Worm (Caenorhabditis elegans) whole organism, late embryonic: ENCODE measurements around the gene F11A5.16.

Experiments
- F13H6.1 ChIP-seq: sonication (generic microtip); optimal IDR thresholded peaks from 2 replicates; lab custom pipeline; 2016; ENCODE audit warnings: missing genetic modification characterization, missing compliant biosample characterization
- ahr-1 ChIP-seq: sonication (generic microtip); optimal IDR thresholded peaks from 2 replicates; lab custom pipeline; 2016; ENCODE audit warnings: missing genetic modification characterization, missing compliant biosample characterization
- ama-1 ChIP-seq: fragments of 150-350 bp; optimal IDR thresholded peaks from 2 replicates; lab custom pipeline; 2014
- ceh-14 ChIP-seq: sonication (generic microtip); optimal IDR thresholded peaks from 2 replicates; lab custom pipeline; 2016; ENCODE audit warnings: missing genotype, missing genetic modification characterization, missing compliant biosample characterization
- ceh-18 ChIP-seq: sonication (generic microtip); optimal IDR thresholded peaks from 2 replicates; lab custom pipeline; 2016; ENCODE audit warnings: missing genetic modification characterization, missing compliant biosample characterization
- ceh-19 ChIP-seq: fragments of 200-800 bp; sonication (Bioruptor generic); optimal IDR thresholded peaks from 2 replicates; lab custom pipeline; 2018; ENCODE audit warnings: mild to moderate bottlenecking, missing genetic modification characterization, missing compliant biosample characterization
- ceh-2 ChIP-seq: sonication (generic microtip); optimal IDR thresholded peaks from 2 replicates; lab custom pipeline; 2016; ENCODE audit warnings: missing genotype, missing genetic modification characterization, missing compliant biosample characterization
- ceh-22 ChIP-seq: sonication (generic microtip); optimal IDR thresholded peaks from 2 replicates; lab custom pipeline; 2017; ENCODE audit warnings: missing biosample characterization, missing genetic modification characterization
- ceh-24 ChIP-seq: sonication (generic microtip); optimal IDR thresholded peaks from 2 replicates; lab custom pipeline; 2016; ENCODE audit warnings: mild to moderate bottlenecking, missing genetic modification characterization, missing compliant biosample characterization
- ceh-34 ChIP-seq: sonication (generic microtip); optimal IDR thresholded peaks from 2 replicates; lab custom pipeline; 2016; ENCODE audit warnings: mild to moderate bottlenecking, missing genetic modification characterization, missing compliant biosample characterization
- ceh-48 ChIP-seq: sonication (generic microtip); optimal IDR thresholded peaks from 2 replicates; lab custom pipeline; 2016; ENCODE audit warnings: missing genetic modification characterization, inconsistent platforms, missing compliant biosample characterization
- ceh-9 ChIP-seq: sonication (generic microtip); optimal IDR thresholded peaks from 2 replicates; lab custom pipeline; 2016; ENCODE audit warnings: mild to moderate bottlenecking, missing genetic modification characterization, inconsistent platforms, missing compliant biosample characterization
- che-1 ChIP-seq: sonication (generic microtip); optimal IDR thresholded peaks from 2 replicates; lab custom pipeline; 2016; ENCODE audit warnings: mild to moderate bottlenecking, missing genetic modification characterization, missing compliant biosample characterization
- elt-2 ChIP-seq: sonication (generic microtip); optimal IDR thresholded peaks from 2 replicates; lab custom pipeline; 2016; ENCODE audit warnings: missing genetic modification reagents, missing genetic modification characterization, missing compliant biosample characterization
- ets-4 ChIP-seq: sonication (generic microtip); optimal IDR thresholded peaks from 2 replicates; lab custom pipeline; 2016; ENCODE audit warnings: missing genetic modification characterization, missing compliant biosample characterization
- eyg-1 ChIP-seq: sonication (generic microtip); optimal IDR thresholded peaks from 2 replicates; lab custom pipeline; 2016; ENCODE audit warnings: missing genotype, missing genetic modification characterization, missing compliant biosample characterization
- fax-1 ChIP-seq: sonication (generic microtip); optimal IDR thresholded peaks from 2 replicates; lab custom pipeline; 2016; ENCODE audit warnings: missing genotype, missing genetic modification characterization, missing compliant biosample characterization
- fkh-10 ChIP-seq: fragments of 150-350 bp; optimal IDR thresholded peaks from 2 replicates; lab custom pipeline; 2014; ENCODE audit warnings: missing biosample characterization, missing genetic modification reagents, missing genetic modification characterization
- gmeb-2 ChIP-seq: sonication (generic microtip); optimal IDR thresholded peaks from 2 replicates; lab custom pipeline; 2016; ENCODE audit warnings: missing genetic modification characterization, inconsistent platforms, missing compliant biosample characterization
- hlh-13 ChIP-seq: fragments of 200-800 bp; sonication (Bioruptor generic); optimal IDR thresholded peaks from 2 replicates; lab custom pipeline; 2018; ENCODE audit warnings: mild to moderate bottlenecking, missing genetic modification characterization, missing compliant biosample characterization
- hlh-15 ChIP-seq: sonication (generic microtip); optimal IDR thresholded peaks from 2 replicates; lab custom pipeline; 2016; ENCODE audit warnings: missing genetic modification characterization, missing compliant biosample characterization
- hlh-30 ChIP-seq: sonication (generic microtip); optimal IDR thresholded peaks from 2 replicates; lab custom pipeline; 2017; ENCODE audit warnings: antibody characterized with exemption, missing genetic modification characterization, missing compliant biosample characterization; ENCODE audit not compliant: insufficient read depth
- hlh-6 ChIP-seq: sonication (generic microtip); optimal IDR thresholded peaks from 2 replicates; lab custom pipeline; 2016; ENCODE audit warnings: missing genotype, missing genetic modification characterization, missing compliant biosample characterization
- hlh-8 ChIP-seq: sonication (generic microtip); optimal IDR thresholded peaks from 2 replicates; lab custom pipeline; 2016; ENCODE audit warnings: missing genotype, missing genetic modification characterization, missing compliant biosample characterization
- lim-6 ChIP-seq: sonication (generic microtip); optimal IDR thresholded peaks from 2 replicates; lab custom pipeline; 2016; ENCODE audit warnings: missing genetic modification characterization, missing compliant biosample characterization
- lin-11 ChIP-seq: fragments of 200-800 bp; sonication (Bioruptor generic); optimal IDR thresholded peaks from 2 replicates; lab custom pipeline; 2018; ENCODE audit warnings: mild to moderate bottlenecking, missing genetic modification characterization, missing compliant biosample characterization
- nfya-1 ChIP-seq: sonication (generic microtip); optimal IDR thresholded peaks from 2 replicates; lab custom pipeline; 2017; ENCODE audit warnings: missing genetic modification characterization, mild to moderate bottlenecking, missing compliant biosample characterization, antibody characterized with exemption, moderate library complexity
- nhr-11 ChIP-seq: fragments of 150-350 bp; optimal IDR thresholded peaks from 2 replicates; lab custom pipeline; 2014; ENCODE audit warnings: missing biosample characterization, missing genetic modification characterization
- nhr-232 ChIP-seq: sonication (generic microtip); optimal IDR thresholded peaks from 2 replicates; lab custom pipeline; 2016; ENCODE audit warnings: missing genetic modification characterization, missing compliant biosample characterization
- pax-1 ChIP-seq: fragments of 150-350 bp; optimal IDR thresholded peaks from 2 replicates; lab custom pipeline; 2014; ENCODE audit warnings: missing biosample characterization, missing genetic modification characterization
- pqm-1 ChIP-seq: sonication (generic microtip); optimal IDR thresholded peaks from 2 replicates; lab custom pipeline; 2016; ENCODE audit warnings: missing genetic modification characterization, missing compliant biosample characterization
- ref-2 ChIP-seq: sonication (generic microtip); optimal IDR thresholded peaks from 2 replicates; lab custom pipeline; 2016; ENCODE audit warnings: missing genetic modification characterization, missing compliant biosample characterization
- rnt-1 ChIP-seq: sonication (generic microtip); optimal IDR thresholded peaks from 2 replicates; lab custom pipeline; 2016; ENCODE audit warnings: missing genetic modification characterization, missing compliant biosample characterization
- sox-2 ChIP-seq: fragments of 200-800 bp; sonication (Bioruptor generic); IDR thresholded peaks from 2 replicates; pipeline ENCODE4 v1.3.6; 2022; ENCODE audit warnings: missing genetic modification reagents, missing genetic modification characterization, missing compliant biosample characterization
- sox-4 ChIP-seq: sonication (generic microtip); optimal IDR thresholded peaks from 2 replicates; lab custom pipeline; 2017; ENCODE audit warnings: mild to moderate bottlenecking, missing genetic modification characterization, inconsistent platforms, missing compliant biosample characterization
- tbx-2 ChIP-seq: sonication (generic microtip); optimal IDR thresholded peaks from 2 replicates; lab custom pipeline; 2016; ENCODE audit warnings: missing genetic modification characterization, missing compliant biosample characterization
- tbx-7 ChIP-seq: sonication (generic microtip); optimal IDR thresholded peaks from 2 replicates; lab custom pipeline; 2016; ENCODE audit warnings: missing genotype, missing genetic modification characterization, missing compliant biosample characterization
- unc-3 ChIP-seq, 2 experiments: fragments of 200-800 bp in 1 of 2; sonication (Bioruptor generic) in 1 of 2; sonication (generic microtip) in 1 of 2; conservative IDR thresholded peaks in 1 of 2; optimal IDR thresholded peaks in 1 of 2; 2 replicates each; pipeline versions ENCODE4 v1.3.6 to Lab custom; 2016 to 2022; ENCODE audit warnings: missing compliant biosample characterization in 2 of 2, missing genetic modification characterization in 2 of 2, missing genetic modification reagents in 1 of 2
- unc-42 ChIP-seq: sonication (generic microtip); optimal IDR thresholded peaks from 2 replicates; lab custom pipeline; 2016; ENCODE audit warnings: missing genotype, missing genetic modification characterization, missing compliant biosample characterization
- unc-55 ChIP-seq: sonication (generic microtip); optimal IDR thresholded peaks from 2 replicates; lab custom pipeline; 2017; ENCODE audit warnings: missing biosample characterization, missing genetic modification reagents, missing genetic modification characterization
- unc-86 ChIP-seq: sonication (generic microtip); optimal IDR thresholded peaks from 2 replicates; lab custom pipeline; 2016; ENCODE audit warnings: missing genetic modification characterization, missing compliant biosample characterization

Gene F11A5.16

ce11 chrV:16192114-16192513, 18.6 kb upstream of the F11A5.16 start, which contains the start of gene srh-279:
Gene srh-279 (plus strand): TSS chrV:16192414.
- TF ChIP-seq F13H6.1 (tag; lab: Kevin White, UChicago), result no peak

- TF ChIP-seq hlh-13 (GFP tag; lab: Kevin White, UChicago) (no peak), ceh-18 (tag; lab: Kevin White, UChicago) (no peak), sox-2 (GFP tag; lab: Robert Waterston, UW) (no peak), ceh-19 (GFP tag; lab: Kevin White, UChicago) (no peak), lim-6 (tag; lab: Kevin White, UChicago) (no peak), ceh-2 (tag; lab: Kevin White, UChicago) (no peak), ceh-24 (tag; lab: Kevin White, UChicago) (no peak), ets-4 (no peak), ceh-48 (tag; lab: Kevin White, UChicago) (no peak), unc-55 (no peak), unc-3 (GFP tag; conservative IDR thresholded peaks at IDR 0.05; lab: Robert Waterston, UW) (no peak), unc-3 (tag; optimal IDR thresholded peaks at IDR 0.05; lab: Kevin White, UChicago) (no peak), fax-1 (tag; lab: Kevin White, UChicago) (no peak), ceh-14 (tag; lab: Kevin White, UChicago) (no peak), hlh-30 (tag; lab: Kevin White, UChicago) (no peak), hlh-15 (tag; lab: Kevin White, UChicago) (no peak), sox-4 (no peak), nhr-11 (tag; lab: Kevin White, UChicago) (no peak), pax-1 (tag; lab: Kevin White, UChicago) (no peak)
Measured at ce11 chrV:16194639-16195038, 16.1 kb upstream of the F11A5.16 start, which contains the start of gene rabr-4. Gene rabr-4 (plus strand): TSS chrV:16194939.

ce11 chrV:16195379-16195778, 15.4 kb upstream of the F11A5.16 start, which contains the start of gene rabr-3:
Gene rabr-3 (plus strand): TSS chrV:16195679.
- TF ChIP-seq lin-11 (tag; lab: Kevin White, UChicago), result no peak
- no peak for TF ChIP-seq ref-2 (tag; lab: Kevin White, UChicago)
- TF ChIP-seq ama-1 (lab: Kevin White, UChicago), result no peak
- TF ChIP-seq hlh-8, result no peak
- no peak for TF ChIP-seq ahr-1 (tag; lab: Kevin White, UChicago)
- TF ChIP-seq che-1 (tag; lab: Kevin White, UChicago), result no peak
- TF ChIP-seq unc-55, result no peak
- no peak for TF ChIP-seq F13H6.1 (tag; lab: Kevin White, UChicago)
- no peak for TF ChIP-seq tbx-2 (tag; lab: Kevin White, UChicago)
- TF ChIP-seq fkh-10, result no peak
- TF ChIP-seq ceh-9 (tag; lab: Kevin White, UChicago), result no peak
- no peak for TF ChIP-seq eyg-1 (tag; lab: Kevin White, UChicago)
- TF ChIP-seq hlh-30 (tag; lab: Kevin White, UChicago), result no peak
- TF ChIP-seq unc-42 (tag; lab: Kevin White, UChicago), result no peak
- TF ChIP-seq ceh-34 (tag; lab: Kevin White, UChicago), result no peak
- no peak for TF ChIP-seq nfya-1 (tag; lab: Kevin White, UChicago)
- TF ChIP-seq nhr-232 (tag; lab: Kevin White, UChicago), result no peak
- no peak for TF ChIP-seq elt-2

ce11 chrV:16198016-16198415, 12.7 kb upstream of the F11A5.16 start, which contains the start of gene F11A5.5:
Gene F11A5.5 (plus strand): TSS chrV:16198316.
- TF ChIP-seq ceh-22 (tag; lab: Kevin White, UChicago) (no peak), unc-55 (no peak), tbx-2 (tag; lab: Kevin White, UChicago) (no peak), ref-2 (tag; lab: Kevin White, UChicago) (no peak), unc-86 (no peak), eyg-1 (tag; lab: Kevin White, UChicago) (no peak), rnt-1 (tag; lab: Kevin White, UChicago) (no peak), nhr-11 (tag; lab: Kevin White, UChicago) (no peak), tbx-7 (tag; lab: Kevin White, UChicago) (no peak), hlh-6 (tag; lab: Kevin White, UChicago) (no peak), hlh-15 (tag; lab: Kevin White, UChicago) (no peak), ahr-1 (tag; lab: Kevin White, UChicago) (no peak), sox-2 (GFP tag; lab: Robert Waterston, UW) (no peak), pqm-1 (tag; lab: Kevin White, UChicago) (no peak), gmeb-2 (tag; lab: Kevin White, UChicago) (no peak), hlh-13 (GFP tag; lab: Kevin White, UChicago) (no peak), fkh-10 (no peak), lin-11 (tag; lab: Kevin White, UChicago) (no peak)
